Worm (Caenorhabditis elegans) whole organism, L3 larva: ENCODE measurements around the gene R08C7.4.
A peak's percentile ranks its signal among the peaks of the same experiment; 100 is the strongest.

ENCODE experiments used
- R02D3.7 ChIP-seq: fragments of 150-350 bp; optimal IDR thresholded peaks from 2 replicates; lab custom pipeline; 2014; ENCODE audit warnings: missing biosample characterization, missing genetic modification characterization
- ZK546.5 ChIP-seq: sonication (generic microtip); optimal IDR thresholded peaks from 2 replicates; lab custom pipeline; 2017; ENCODE audit warnings: missing biosample characterization, missing genetic modification characterization
- ama-1 ChIP-seq: fragments of 150-350 bp; optimal IDR thresholded peaks from 2 replicates; lab custom pipeline; 2018
- ceh-16 ChIP-seq: sonication (generic microtip); optimal IDR thresholded peaks from 2 replicates; lab custom pipeline; 2017; ENCODE audit warnings: missing biosample characterization, missing genetic modification characterization
- ceh-9 ChIP-seq: sonication (generic microtip); optimal IDR thresholded peaks from 2 replicates; lab custom pipeline; 2018; ENCODE audit warnings: missing biosample characterization, missing genetic modification characterization
- daf-12 ChIP-seq: fragments of 150-350 bp; optimal IDR thresholded peaks from 2 replicates; lab custom pipeline; 2014; ENCODE audit warnings: missing biosample characterization, missing genetic modification reagents, missing genetic modification characterization
- egl-5 ChIP-seq: fragments of 150-350 bp; optimal IDR thresholded peaks from 2 replicates; lab custom pipeline; 2017; ENCODE audit warnings: missing biosample characterization, missing genetic modification reagents, missing genetic modification characterization, inconsistent platforms
- elt-1 ChIP-seq: fragments of 150-350 bp; optimal IDR thresholded peaks from 2 replicates; lab custom pipeline; 2014; ENCODE audit warnings: missing biosample characterization, missing genetic modification characterization
- elt-2 ChIP-seq: sonication (generic microtip); optimal IDR thresholded peaks from 2 replicates; lab custom pipeline; 2016; ENCODE audit warnings: missing genetic modification reagents, mild to moderate bottlenecking, missing genetic modification characterization, missing compliant biosample characterization
- elt-3 ChIP-seq, 3 experiments: fragments of 150-350 bp in 1 of 3; sonication (generic microtip) in 2 of 3; optimal IDR thresholded peaks; 2 replicates in 2 of 3; 4 replicates in 1 of 3; lab custom pipeline; 2014 to 2017; ENCODE audit warnings: missing biosample characterization in 3 of 3, missing genetic modification characterization in 3 of 3
- eor-1 ChIP-seq, 2 experiments: fragments of 150-350 bp; optimal IDR thresholded peaks; 2 replicates each; lab custom pipeline; 2014 to 2018; ENCODE audit warnings: missing biosample characterization in 2 of 2, missing genetic modification characterization in 2 of 2
- fkh-10 ChIP-seq: sonication (generic microtip); optimal IDR thresholded peaks from 2 replicates; lab custom pipeline; 2017; ENCODE audit warnings: missing biosample characterization, missing genetic modification reagents, missing genetic modification characterization
- fkh-2 ChIP-seq: fragments of 150-350 bp; optimal IDR thresholded peaks from 2 replicates; lab custom pipeline; 2014; ENCODE audit warnings: missing biosample characterization, missing genetic modification reagents, missing genetic modification characterization
- fos-1 ChIP-seq: fragments of 150-350 bp; optimal IDR thresholded peaks from 2 replicates; lab custom pipeline; 2014; ENCODE audit warnings: missing biosample characterization, missing genetic modification characterization
- hmg-11 ChIP-seq: sonication (generic microtip); optimal IDR thresholded peaks from 2 replicates; lab custom pipeline; 2016; ENCODE audit warnings: missing genetic modification characterization, missing compliant biosample characterization
- jun-1 ChIP-seq: fragments of 150-350 bp; optimal IDR thresholded peaks from 2 replicates; lab custom pipeline; 2014; ENCODE audit warnings: missing biosample characterization, missing genetic modification reagents, missing genetic modification characterization
- lin-15B ChIP-seq: fragments of 150-350 bp; optimal IDR thresholded peaks from 2 replicates; lab custom pipeline; 2014; ENCODE audit warnings: missing biosample characterization, missing genetic modification characterization
- lin-39 ChIP-seq: fragments of 150-350 bp; optimal IDR thresholded peaks from 2 replicates; lab custom pipeline; 2018; ENCODE audit warnings: missing biosample characterization, missing genetic modification reagents, missing genetic modification characterization
- lsy-12 ChIP-seq: sonication (generic microtip); optimal IDR thresholded peaks from 2 replicates; lab custom pipeline; 2016; ENCODE audit warnings: mild to moderate bottlenecking, missing genetic modification characterization, missing compliant biosample characterization
- mdl-1 ChIP-seq: fragments of 150-350 bp; optimal IDR thresholded peaks from 2 replicates; lab custom pipeline; 2014; ENCODE audit warnings: missing biosample characterization, missing genetic modification characterization
- nfya-1 ChIP-seq: sonication (generic microtip); optimal IDR thresholded peaks from 2 replicates; lab custom pipeline; 2017; ENCODE audit warnings: missing genetic modification characterization, mild to moderate bottlenecking, missing compliant biosample characterization, antibody characterized with exemption, moderate library complexity; ENCODE audit not compliant: insufficient read depth
- nhr-12 ChIP-seq: fragments of 150-350 bp; optimal IDR thresholded peaks from 2 replicates; lab custom pipeline; 2014; ENCODE audit warnings: missing biosample characterization, missing genetic modification characterization
- nhr-23 ChIP-seq: fragments of 150-350 bp; optimal IDR thresholded peaks from 2 replicates; lab custom pipeline; 2014; ENCODE audit warnings: missing biosample characterization, missing genetic modification reagents, missing genetic modification characterization
- nhr-237 ChIP-seq: fragments of 150-350 bp; optimal IDR thresholded peaks from 2 replicates; lab custom pipeline; 2014; ENCODE audit warnings: missing biosample characterization, missing genetic modification characterization
- nhr-25 ChIP-seq: sonication (generic microtip); optimal IDR thresholded peaks from 2 replicates; lab custom pipeline; 2017; ENCODE audit warnings: missing biosample characterization, missing genetic modification characterization
- nhr-28 ChIP-seq: fragments of 150-350 bp; optimal IDR thresholded peaks from 2 replicates; lab custom pipeline; 2014; ENCODE audit warnings: missing biosample characterization, missing genetic modification characterization
- nhr-43 ChIP-seq: sonication (generic microtip); optimal IDR thresholded peaks from 2 replicates; lab custom pipeline; 2016; ENCODE audit warnings: mild to moderate bottlenecking, missing genetic modification characterization, missing compliant biosample characterization; ENCODE audit not compliant: poor library complexity, severe bottlenecking
- nhr-67 ChIP-seq: fragments of 150-350 bp; optimal IDR thresholded peaks from 2 replicates; lab custom pipeline; 2014; ENCODE audit warnings: missing biosample characterization, missing genetic modification characterization
- pha-4 ChIP-seq: fragments of 150-350 bp; optimal IDR thresholded peaks from 2 replicates; lab custom pipeline; 2014; ENCODE audit warnings: missing biosample characterization, missing genetic modification reagents, missing genetic modification characterization
- pqm-1 ChIP-seq: fragments of 150-350 bp; optimal IDR thresholded peaks from 2 replicates; lab custom pipeline; 2017; ENCODE audit warnings: missing biosample characterization, missing genetic modification characterization, inconsistent platforms
- sea-2 ChIP-seq: fragments of 150-350 bp; sonication (generic microtip); optimal IDR thresholded peaks from 4 replicates; lab custom pipeline; 2014; ENCODE audit warnings: missing biosample characterization, missing genetic modification reagents, missing genetic modification characterization
- skn-1 ChIP-seq: fragments of 150-350 bp; optimal IDR thresholded peaks from 2 replicates; lab custom pipeline; 2014; ENCODE audit warnings: missing biosample characterization, missing genetic modification characterization
- snpc-4 ChIP-seq: fragments of 150-350 bp; optimal IDR thresholded peaks from 2 replicates; lab custom pipeline; 2014; ENCODE audit warnings: missing biosample characterization, missing genetic modification characterization
- tbx-2 ChIP-seq: sonication (generic microtip); optimal IDR thresholded peaks from 2 replicates; lab custom pipeline; 2016; ENCODE audit warnings: mild to moderate bottlenecking, missing genetic modification characterization, missing compliant biosample characterization
- unc-39 ChIP-seq: sonication (generic microtip); optimal IDR thresholded peaks from 4 replicates; lab custom pipeline; 2017; ENCODE audit warnings: missing biosample characterization, missing genetic modification characterization
- unc-62 ChIP-seq: fragments of 150-350 bp; sonication (generic microtip); optimal IDR thresholded peaks from 4 replicates; lab custom pipeline; 2014; ENCODE audit warnings: missing biosample characterization, missing genetic modification reagents, missing genetic modification characterization
- zag-1 ChIP-seq: fragments of 150-350 bp; optimal IDR thresholded peaks from 2 replicates; lab custom pipeline; 2014; ENCODE audit warnings: missing biosample characterization, missing genetic modification characterization
- ztf-11 ChIP-seq: fragments of 150-350 bp; optimal IDR thresholded peaks from 2 replicates; lab custom pipeline; 2014; ENCODE audit warnings: missing biosample characterization, missing genetic modification characterization

R08C7.4 gene

DNA sequence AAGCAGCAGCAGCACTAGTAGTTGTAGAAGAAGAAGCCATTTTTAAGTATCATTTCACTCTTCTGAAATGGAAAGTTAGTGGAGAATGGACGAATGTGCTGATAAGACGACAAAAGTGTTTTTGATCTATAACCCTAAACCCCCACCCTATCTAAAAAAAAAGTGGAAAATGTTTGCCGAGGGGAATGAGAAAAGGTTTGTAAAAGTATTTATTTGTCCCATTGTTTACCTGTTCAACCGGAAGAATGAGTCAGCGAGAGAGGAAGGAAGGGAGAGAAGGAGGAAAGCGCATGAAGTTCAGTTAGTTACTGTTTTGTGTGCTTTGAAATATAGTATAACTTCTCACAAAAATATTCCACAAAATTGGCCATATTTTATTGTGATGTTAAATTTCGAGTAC is 37.7 kb upstream of the R08C7.4 start:
- TF ChIP-seq pha-4 (peak; percentile 91), elt-2 (tag; lab: Kevin White, UChicago) (peak; percentile 65), nhr-67 (no peak), pqm-1 (peak; percentile 43), skn-1 (tag; lab: Kevin White, UChicago) (no peak), eor-1 (tag; optimal IDR thresholded peaks at IDR 0.05; lab: Kevin White, UChicago) (no peak), tbx-2 (tag; lab: Kevin White, UChicago) (no peak), nhr-25 (tag; lab: Kevin White, UChicago) (no peak)

- TF ChIP-seq nfya-1 (tag; lab: Kevin White, UChicago) (peak; percentile 94), R02D3.7 (no peak)
Measured at ce11 chrIV:4397586-4397985, 37.2 kb upstream of the R08C7.4 start.

ce11 chrIV:4398420-4398819 is 36.4 kb upstream of the R08C7.4 start:
- TF ChIP-seq fkh-2 (no peak), elt-3 (tag; optimal IDR thresholded peaks at IDR 0.05; lab: Kevin White, UChicago) (peak in 1 of 3 experiments; percentile 47), snpc-4 (tag; lab: Kevin White, UChicago) (peak; percentile 27), nhr-12 (tag; lab: Kevin White, UChicago) (no peak), nhr-43 (tag; lab: Kevin White, UChicago) (peak; percentile 48), lsy-12 (peak; percentile 1), ceh-16 (tag; lab: Kevin White, UChicago) (no peak), ama-1 (peak; percentile 49), zag-1 (tag; lab: Kevin White, UChicago) (no peak), jun-1 (tag; lab: Kevin White, UChicago) (no peak), tbx-2 (tag; lab: Kevin White, UChicago) (peak; percentile 6), nhr-25 (tag; lab: Kevin White, UChicago) (peak; percentile 73), ZK546.5 (no peak), pha-4 (peak; percentile 22), pqm-1 (no peak), R02D3.7 (peak; percentile 17)

ce11 chrIV:4398890-4399289 is 35.9 kb upstream of the R08C7.4 start:
- TF ChIP-seq nfya-1 (tag; lab: Kevin White, UChicago) (peak; percentile 60), skn-1 (tag; lab: Kevin White, UChicago) (no peak), elt-3 (tag; optimal IDR thresholded peaks at IDR 0.05; lab: Kevin White, UChicago) (no peak), R02D3.7 (no peak), pqm-1 (no peak), ztf-11 (tag; lab: Kevin White, UChicago) (no peak), egl-5 (no peak)
- TF ChIP-seq, all 47 proteins: peak for 1

DNA sequence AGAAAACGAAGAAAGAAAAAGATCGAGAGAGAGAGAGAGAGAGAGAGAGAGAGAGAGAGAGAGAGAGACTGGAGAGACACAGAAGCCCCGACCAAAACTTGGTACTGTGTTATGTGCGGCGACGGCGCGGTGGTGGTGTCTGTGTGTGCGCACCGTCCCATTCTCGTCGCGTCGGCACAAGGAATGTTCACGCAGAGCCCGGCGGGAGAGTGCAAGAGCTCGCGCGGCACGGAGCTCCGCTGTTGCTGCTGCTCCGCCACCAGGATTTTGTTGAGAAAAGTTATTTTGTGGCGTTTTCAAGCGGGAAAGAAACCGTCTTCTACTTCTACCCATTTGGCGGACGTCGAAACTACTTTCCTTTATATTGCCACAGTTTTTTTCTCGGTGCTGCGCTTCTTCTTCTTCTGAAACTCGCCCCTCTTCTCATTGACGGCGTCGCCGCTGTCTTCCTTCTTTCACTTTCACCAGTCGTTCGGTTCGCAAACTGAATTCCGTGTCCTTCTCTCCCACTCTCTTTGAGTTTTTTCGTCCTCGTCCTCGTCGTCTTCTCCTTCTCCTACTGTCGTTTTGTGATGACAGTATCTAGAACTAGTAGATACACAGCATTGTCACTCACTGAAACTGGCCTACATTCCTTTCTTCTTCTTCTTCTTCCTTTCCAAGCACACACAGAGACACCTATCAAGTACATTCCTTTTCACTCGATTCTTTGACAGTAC is 35.3 kb upstream of the R08C7.4 start:
- TF ChIP-seq nhr-28 (tag; lab: Kevin White, UChicago) (no peak), nhr-23 (tag; lab: Kevin White, UChicago) (peak; percentile 12), ama-1 (peak; percentile 4), nhr-25 (tag; lab: Kevin White, UChicago) (peak; percentile 77), pha-4 (peak; percentile 63), mdl-1 (tag; lab: Kevin White, UChicago) (no peak), fkh-10 (no peak), egl-5 (no peak)

ce11 chrIV:4400350-4401326 is 34.2 kb upstream of the R08C7.4 start, which contains the start of gene Y24D9A.6:
Gene Y24D9A.6 (minus strand): TSS chrIV:4400400.
- TF ChIP-seq nhr-237 (tag; lab: Kevin White, UChicago): no peak
- peak; percentile 67 for TF ChIP-seq unc-62 (GFP tag; lab: Kevin White, UChicago)
- no peak for TF ChIP-seq zag-1 (tag; lab: Kevin White, UChicago)
- no peak for TF ChIP-seq fkh-2
- no peak for TF ChIP-seq hmg-11 (tag; lab: Kevin White, UChicago)
- peak; percentile 97 for TF ChIP-seq nhr-25 (tag; lab: Kevin White, UChicago)
- no peak for TF ChIP-seq fos-1
- no peak for TF ChIP-seq unc-39 (tag; lab: Kevin White, UChicago)
- peak; percentile 46 for TF ChIP-seq pha-4
- no peak for TF ChIP-seq sea-2 (GFP tag; lab: Kevin White, UChicago)
- peak; percentile 83 for TF ChIP-seq mdl-1 (tag; lab: Kevin White, UChicago)
- no peak for TF ChIP-seq snpc-4 (tag; lab: Kevin White, UChicago)
- peak; percentile 7 for TF ChIP-seq lin-39
- TF ChIP-seq nhr-43 (tag; lab: Kevin White, UChicago): peak; percentile 80
- TF ChIP-seq lin-15B: peak; percentile 28
- TF ChIP-seq ceh-9 (tag; lab: Kevin White, UChicago): no peak
- no peak for TF ChIP-seq ZK546.5
- TF ChIP-seq nhr-23 (tag; lab: Kevin White, UChicago): peak; percentile 98
- peak; percentile 79 for TF ChIP-seq elt-1 (tag; lab: Kevin White, UChicago)
- TF ChIP-seq daf-12: no peak
- no peak for TF ChIP-seq ama-1
- TF ChIP-seq egl-5: no peak
